Worm (Caenorhabditis elegans): ENCODE measurements around the gene Y75B8A.8.

Y75B8A.8 gene

DNA sequence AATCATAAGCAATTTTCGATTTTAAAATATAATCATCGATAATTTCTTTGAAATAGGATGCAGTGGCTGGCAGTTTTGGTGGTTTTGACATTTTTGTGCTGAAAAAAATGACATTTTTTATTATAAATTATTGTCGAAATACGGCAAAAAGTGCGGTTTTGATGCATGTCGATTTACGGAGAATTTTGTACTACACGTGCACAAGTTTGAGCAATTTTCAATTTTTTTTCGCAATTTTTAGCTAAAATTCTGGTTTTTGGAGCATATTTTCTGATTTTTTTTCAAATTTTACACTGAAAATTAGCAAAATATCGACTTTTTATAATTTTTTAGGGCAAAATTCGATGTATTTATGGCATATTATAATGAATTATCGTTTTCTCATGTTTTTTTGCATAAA is 55.0 kb downstream of the Y75B8A.8 start, which contains the start of gene Y75B8A.13:
Gene Y75B8A.13, minus strand, starts transcription at position 101 of the 400 bp plus-strand sequence.
- TF ChIP-seq elt-2 (tag; optimal IDR thresholded peaks at IDR 0.05) = no peak
- no peak for TF ChIP-seq nhr-232 (tag; optimal IDR thresholded peaks at IDR 0.05)
- TF ChIP-seq pha-4 (tag; optimal IDR thresholded peaks at IDR 0.05) = no peak
- TF ChIP-seq rnt-1 (tag; optimal IDR thresholded peaks at IDR 0.05) = no peak
- no peak for TF ChIP-seq mec-3 (tag; optimal IDR thresholded peaks at IDR 0.05; ENCODE audit: borderline replicate concordance)

- no peak for TF ChIP-seq ceh-34 (tag; optimal IDR thresholded peaks at IDR 0.05)
- no peak for TF ChIP-seq ztf-16 (tag; optimal IDR thresholded peaks at IDR 0.05)
- no peak for TF ChIP-seq pha-4 (tag; optimal IDR thresholded peaks at IDR 0.05)
- TF ChIP-seq rnt-1 (tag; optimal IDR thresholded peaks at IDR 0.05) = no peak
- TF ChIP-seq dve-1 (tag; optimal IDR thresholded peaks at IDR 0.05) = no peak
- no peak for TF ChIP-seq sox-2 (GFP tag; IDR thresholded peaks at IDR 0.05)
- no peak for TF ChIP-seq sdc-2 (tag; optimal IDR thresholded peaks at IDR 0.05)
- no peak for TF ChIP-seq F13H6.1 (tag; optimal IDR thresholded peaks at IDR 0.05)
- TF ChIP-seq nfya-1 (tag; optimal IDR thresholded peaks at IDR 0.05) = no peak
Measured at ce11 chrIII:12218078-12218477, 57.5 kb downstream of the Y75B8A.8 start.

- TF ChIP-seq pros-1 (tag; optimal IDR thresholded peaks at IDR 0.05) (no peak), dmd-4 (tag; optimal IDR thresholded peaks at IDR 0.05; ENCODE audit: borderline replicate concordance) (no peak), zip-5 (tag; optimal IDR thresholded peaks at IDR 0.05) (peak; percentile 81), nfya-1 (tag; optimal IDR thresholded peaks at IDR 0.05) (peak; percentile 7), pqm-1 (tag; optimal IDR thresholded peaks at IDR 0.05) (no peak), K09A11.1 (tag; optimal IDR thresholded peaks at IDR 0.05; ENCODE audit: insufficient read depth) (no peak), pax-1 (tag; optimal IDR thresholded peaks at IDR 0.05) (no peak), ref-2 (tag; optimal IDR thresholded peaks at IDR 0.05) (no peak), dve-1 (tag; optimal IDR thresholded peaks at IDR 0.05) (no peak), C38D4.7 (GFP tag; optimal IDR thresholded peaks at IDR 0.05) (no peak), fkh-10 (GFP tag; optimal IDR thresholded peaks at IDR 0.05) (no peak), fax-1 (tag; optimal IDR thresholded peaks at IDR 0.05) (no peak), sox-4 (tag; optimal IDR thresholded peaks at IDR 0.05) (no peak), elt-2 (tag; optimal IDR thresholded peaks at IDR 0.05) (peak; percentile 45), pag-3 (tag; optimal IDR thresholded peaks at IDR 0.05; ENCODE audit: borderline replicate concordance) (no peak), ahr-1 (tag; optimal IDR thresholded peaks at IDR 0.05) (no peak), syd-9 (tag; optimal IDR thresholded peaks at IDR 0.05) (no peak), hlh-13 (GFP tag; optimal IDR thresholded peaks at IDR 0.05) (no peak), unc-86 (tag; optimal IDR thresholded peaks at IDR 0.05) (peak; percentile 36), ztf-16 (tag; optimal IDR thresholded peaks at IDR 0.05) (no peak), nhr-232 (tag; optimal IDR thresholded peaks at IDR 0.05) (no peak), sox-2 (GFP tag; IDR thresholded peaks at IDR 0.05) (no peak), ceh-19 (GFP tag; optimal IDR thresholded peaks at IDR 0.05) (no peak), ceh-2 (tag; optimal IDR thresholded peaks at IDR 0.05) (peak; percentile 7), tbx-7 (tag; optimal IDR thresholded peaks at IDR 0.05) (no peak), T23F11.4 (GFP tag; optimal IDR thresholded peaks at IDR 0.05) (no peak), hlh-6 (tag; optimal IDR thresholded peaks at IDR 0.05) (no peak), pha-4 (tag; optimal IDR thresholded peaks at IDR 0.05) (no peak), Y22D7AL.16 (tag; optimal IDR thresholded peaks at IDR 0.05) (no peak), pat-9 (tag; optimal IDR thresholded peaks at IDR 0.05) (no peak), K02D7.2 (tag; optimal IDR thresholded peaks at IDR 0.05) (no peak), ama-1 (optimal IDR thresholded peaks at IDR 0.05) (no peak), elt-4 (tag; optimal IDR thresholded peaks at IDR 0.05) (no peak), pha-2 (tag; optimal IDR thresholded peaks at IDR 0.05) (no peak), unc-3 (GFP tag; conservative IDR thresholded peaks at IDR 0.05) (no peak), unc-3 (tag; optimal IDR thresholded peaks at IDR 0.05) (no peak), unc-55 (GFP tag; optimal IDR thresholded peaks at IDR 0.05) (no peak), F13H6.1 (tag; optimal IDR thresholded peaks at IDR 0.05) (no peak), ttx-3 (tag; optimal IDR thresholded peaks at IDR 0.05) (peak; percentile 1), mec-3 (tag; optimal IDR thresholded peaks at IDR 0.05; ENCODE audit: borderline replicate concordance) (no peak), ceh-22 (tag; optimal IDR thresholded peaks at IDR 0.05) (no peak), che-1 (tag; optimal IDR thresholded peaks at IDR 0.05) (no peak), ceh-24 (tag; optimal IDR thresholded peaks at IDR 0.05) (no peak), npax-4 (tag; optimal IDR thresholded peaks at IDR 0.05) (no peak), lim-6 (tag; optimal IDR thresholded peaks at IDR 0.05) (no peak), rnt-1 (tag; optimal IDR thresholded peaks at IDR 0.05) (no peak)
Measured at ce11 chrIII:12218633-12219097, 58.1 kb downstream of the Y75B8A.8 start, which contains the start of the genes gex-4 and gphr-1. Gene gex-4, minus strand, starts transcription at chrIII:12218634. Gene gphr-1, plus strand, starts transcription at chrIII:12219047.
